Fruit fly (Drosophila melanogaster): Measurements from ENCODE around the gene CG7376.

Gene CG7376

dm6 chr3L:6184884-6185438, 10.9 kb downstream of the CG7376 start, which contains the start of the genes D19B and CG43293 (continued):
- TF ChIP-seq dati (GFP tag; IDR thresholded peaks at IDR 0.05) = peak; percentile 57; the same call in 1 of the 2 replicates
- TF ChIP-seq fru (optimal IDR thresholded peaks at IDR 0.05) = peak; percentile 68
- TF ChIP-seq CG17568 (GFP tag; optimal IDR thresholded peaks at IDR 0.05) = no peak
- TF ChIP-seq CG4617 (GFP tag; optimal IDR thresholded peaks at IDR 0.05; ENCODE audit: borderline replicate concordance) = peak; percentile 82
- peak; percentile 94 for TF ChIP-seq Ptx1 (GFP tag; IDR thresholded peaks at IDR 0.05)
- TF ChIP-seq HmgD (GFP tag; optimal IDR thresholded peaks at IDR 0.05) = peak; percentile 85
- no peak for TF ChIP-seq lov (optimal IDR thresholded peaks at IDR 0.05)
- peak; percentile 71; the same call in 2 of the 3 replicates for TF ChIP-seq lov (GFP tag; IDR thresholded peaks at IDR 0.05)
- peak; percentile 83 for TF ChIP-seq CoRest (tag; optimal IDR thresholded peaks at IDR 0.05)
- TF ChIP-seq CG6175 (GFP tag; IDR thresholded peaks at IDR 0.05) = peak; percentile 86; the same call in 2 of the 3 replicates
- TF ChIP-seq CG14050 (GFP tag; IDR thresholded peaks at IDR 0.05) = peak; percentile 82
- peak; percentile 80 for TF ChIP-seq schlank (tag; optimal IDR thresholded peaks at IDR 0.05)
- TF ChIP-seq Doc3 (GFP tag; IDR thresholded peaks at IDR 0.05; ENCODE audit: partially characterized antibody) = no peak
- peak; percentile 69 for TF ChIP-seq Lim3 (GFP tag; IDR thresholded peaks at IDR 0.05)
- TF ChIP-seq Fer3 (tag; optimal IDR thresholded peaks at IDR 0.05) = peak; percentile 89
- TF ChIP-seq Tbp (GFP tag; optimal IDR thresholded peaks at IDR 0.05) = no peak
- peak; percentile 92 for TF ChIP-seq MESR4 (GFP tag; optimal IDR thresholded peaks at IDR 0.05)
- peak; percentile 78 for TF ChIP-seq lbe (GFP tag; optimal IDR thresholded peaks at IDR 0.05)
- peak; percentile 92 for TF ChIP-seq rib (GFP tag; IDR thresholded peaks at IDR 0.05)
- TF ChIP-seq Meics (GFP tag; optimal IDR thresholded peaks at IDR 0.05) = peak; percentile 90
- TF ChIP-seq Pdp1 (GFP tag; optimal IDR thresholded peaks at IDR 0.05) = peak; percentile 82 to 87
- peak; percentile 89 for TF ChIP-seq C15 (GFP tag; IDR thresholded peaks at IDR 0.05)
- TF ChIP-seq az2 (GFP tag; optimal IDR thresholded peaks at IDR 0.05) = peak; percentile 94
- TF ChIP-seq Awh (GFP tag; IDR thresholded peaks at IDR 0.05) = peak; percentile 93
- peak; percentile 61 for TF ChIP-seq CG7928 (GFP tag; optimal IDR thresholded peaks at IDR 0.05)
- TF ChIP-seq Hr39 (optimal IDR thresholded peaks at IDR 0.05) = no peak
- TF ChIP-seq da (GFP tag; optimal IDR thresholded peaks at IDR 0.05) = peak; percentile 50
- peak; percentile 87 for TF ChIP-seq H15 (GFP tag; IDR thresholded peaks at IDR 0.05)
- peak; percentile 82 for TF ChIP-seq CG11723 (GFP tag; optimal IDR thresholded peaks at IDR 0.05)
- TF ChIP-seq crc (GFP tag; optimal IDR thresholded peaks at IDR 0.05) = peak; percentile 81
- peak; percentile 81 for TF ChIP-seq p53 (GFP tag; optimal IDR thresholded peaks at IDR 0.05)
- peak; percentile 61 for TF ChIP-seq CG8281 (tag; optimal IDR thresholded peaks at IDR 0.05)
- peak; percentile 92 for TF ChIP-seq gce (GFP tag; IDR thresholded peaks at IDR 0.05)
- TF ChIP-seq CG42726 (GFP tag; IDR thresholded peaks at IDR 0.05; ENCODE audit: partially characterized antibody) = no peak
- TF ChIP-seq CG9876 (GFP tag; optimal IDR thresholded peaks at IDR 0.05) = peak; percentile 78
- peak; percentile 63 for TF ChIP-seq org-1 (GFP tag; optimal IDR thresholded peaks at IDR 0.05)
- TF ChIP-seq Side (GFP tag; optimal IDR thresholded peaks at IDR 0.05) = peak; percentile 77
- peak; percentile 82 for TF ChIP-seq CG10462 (GFP tag; optimal IDR thresholded peaks at IDR 0.05)
- TF ChIP-seq crol (GFP tag; IDR thresholded peaks at IDR 0.05) = peak; percentile 34; the same call in 1 of the 2 replicates
- peak; percentile 99 for TF ChIP-seq Med (GFP tag)
- TF ChIP-seq dmrt11E (tag; optimal IDR thresholded peaks at IDR 0.05) = peak; percentile 78
- peak; percentile 67 for TF ChIP-seq ttk (GFP tag; IDR thresholded peaks at IDR 0.05)
- peak; percentile 83 for TF ChIP-seq al (GFP tag; IDR thresholded peaks at IDR 0.05)
- TF ChIP-seq ems (GFP tag; optimal IDR thresholded peaks at IDR 0.05) = peak; percentile 89
- peak; percentile 45; the same call in 1 of the 2 replicates for TF ChIP-seq hbn (GFP tag; IDR thresholded peaks at IDR 0.05; ENCODE audit: partially characterized antibody)
- peak; percentile 66 for TF ChIP-seq gcm2 (GFP tag; optimal IDR thresholded peaks at IDR 0.05)
- TF ChIP-seq Adf1 (GFP tag; IDR thresholded peaks at IDR 0.05) = peak; percentile 80
- peak; percentile 98 for TF ChIP-seq MBD-R2 (GFP tag; IDR thresholded peaks at IDR 0.05)
- TF ChIP-seq ara (GFP tag; IDR thresholded peaks at IDR 0.05) = peak; percentile 88
- peak; percentile 77 for TF ChIP-seq aop (GFP tag; IDR thresholded peaks at IDR 0.05)
- peak; percentile 71 for TF ChIP-seq CG3838 (GFP tag; optimal IDR thresholded peaks at IDR 0.05)
- no peak for TF ChIP-seq br (optimal IDR thresholded peaks at IDR 0.05)
